Worm (Caenorhabditis elegans) whole organism, young adult: Measurements from ENCODE around the gene T28A11.4.

ENCODE experiments used
- C17E4.6 ChIP-seq: fragments of 200-800 bp; sonication (Bioruptor generic); IDR thresholded peaks from 2 replicates; pipeline ENCODE4 v1.3.6; 2022; ENCODE audit warnings: missing genetic modification reagents, missing genetic modification characterization, missing compliant biosample characterization
- F22D6.2 ChIP-seq: sonication (generic microtip); optimal IDR thresholded peaks from 2 replicates; lab custom pipeline; 2016; ENCODE audit warnings: mild to moderate bottlenecking, missing genetic modification characterization, missing compliant biosample characterization
- F23B12.7 ChIP-seq: sonication (generic microtip); optimal IDR thresholded peaks from 2 replicates; lab custom pipeline; 2017; ENCODE audit warnings: missing genetic modification characterization, mild to moderate bottlenecking, missing compliant biosample characterization, antibody characterized with exemption, moderate library complexity; ENCODE audit not compliant: insufficient read depth
- Y53F4B.3 ChIP-seq: fragments of 200-800 bp; sonication (Bioruptor generic); IDR thresholded peaks from 2 replicates; pipeline ENCODE4 v1.3.6; 2022; ENCODE audit warnings: missing genetic modification reagents, missing genetic modification characterization, missing compliant biosample characterization
- Y53G8AR.9 ChIP-seq: fragments of 200-800 bp; sonication (Bioruptor generic); conservative IDR thresholded peaks from 2 replicates; pipeline ENCODE4 v1.3.6; 2022; ENCODE audit warnings: missing genetic modification reagents, missing genetic modification characterization, missing compliant biosample characterization
- Y56A3A.18 ChIP-seq: fragments of 200-800 bp; sonication (Bioruptor generic); IDR thresholded peaks from 2 replicates; pipeline ENCODE4 v1.3.6; 2022; ENCODE audit warnings: missing genetic modification reagents, missing genetic modification characterization, missing compliant biosample characterization
- Y67H2A.10 ChIP-seq: fragments of 200-800 bp; sonication (Bioruptor generic); conservative IDR thresholded peaks from 2 replicates; pipeline ENCODE4 v1.3.6; 2022; ENCODE audit warnings: missing genetic modification reagents, missing genetic modification characterization, missing compliant biosample characterization
- Y79H2A.3 ChIP-seq: fragments of 200-800 bp; sonication (Bioruptor generic); conservative IDR thresholded peaks from 2 replicates; pipeline ENCODE4 v1.3.6; 2022; ENCODE audit warnings: missing genetic modification reagents, missing genetic modification characterization, missing compliant biosample characterization
- aptf-3 ChIP-seq: fragments of 200-800 bp; sonication (Bioruptor generic); IDR thresholded peaks from 2 replicates; pipeline ENCODE4 v1.3.6; 2022; ENCODE audit warnings: missing genetic modification characterization, missing compliant biosample characterization
- athp-1 ChIP-seq: sonication (generic microtip); optimal IDR thresholded peaks from 2 replicates; lab custom pipeline; 2017; ENCODE audit warnings: mild to moderate bottlenecking, missing genetic modification characterization, missing compliant biosample characterization
- attf-6 ChIP-seq: fragments of 200-800 bp; sonication (Bioruptor generic); IDR thresholded peaks from 2 replicates; pipeline ENCODE4 v1.3.6; 2022; ENCODE audit warnings: missing genetic modification reagents, missing genetic modification characterization, missing compliant biosample characterization
- bed-2 ChIP-seq: fragments of 200-800 bp; sonication (Bioruptor generic); IDR thresholded peaks from 2 replicates; pipeline ENCODE4 v1.3.6; 2022; ENCODE audit warnings: missing genetic modification reagents, missing genetic modification characterization, missing compliant biosample characterization
- ceh-40 ChIP-seq: fragments of 200-800 bp; sonication (Bioruptor generic); IDR thresholded peaks from 2 replicates; pipeline ENCODE4 v1.3.6; 2022; ENCODE audit warnings: missing genetic modification characterization, missing compliant biosample characterization
- ceh-79 ChIP-seq: sonication (generic microtip); optimal IDR thresholded peaks from 2 replicates; lab custom pipeline; 2017; ENCODE audit warnings: mild to moderate bottlenecking, missing genetic modification characterization, missing compliant biosample characterization
- dox-1 ChIP-seq: fragments of 200-800 bp; sonication (Bioruptor generic); IDR thresholded peaks from 2 replicates; pipeline ENCODE4 v1.3.6; 2022; ENCODE audit warnings: missing genetic modification reagents, missing genetic modification characterization, missing compliant biosample characterization
- efl-1 ChIP-seq: fragments of 150-350 bp; optimal IDR thresholded peaks from 2 replicates; lab custom pipeline; 2014; ENCODE audit warnings: missing biosample characterization, missing genetic modification reagents, missing genetic modification characterization
- egl-44 ChIP-seq: fragments of 200-800 bp; sonication (Bioruptor generic); IDR thresholded peaks from 2 replicates; pipeline ENCODE4 v1.3.6; 2022; ENCODE audit warnings: missing genetic modification reagents, missing genetic modification characterization, missing compliant biosample characterization
- fkh-3 ChIP-seq: sonication (generic microtip); optimal IDR thresholded peaks from 2 replicates; lab custom pipeline; 2016; ENCODE audit warnings: mild to moderate bottlenecking, missing genetic modification characterization, missing compliant biosample characterization
- hlh-12 ChIP-seq: sonication (generic microtip); optimal IDR thresholded peaks from 2 replicates; lab custom pipeline; 2016; ENCODE audit warnings: missing genetic modification characterization, missing compliant biosample characterization
- let-607 ChIP-seq, 2 experiments: fragments of 200-800 bp in 1 of 2; sonication (Bioruptor generic) in 1 of 2; sonication (generic microtip) in 1 of 2; optimal IDR thresholded peaks; 2 replicates each; lab custom pipeline; 2016 to 2018; ENCODE audit warnings: mild to moderate bottlenecking in 2 of 2, missing compliant biosample characterization in 2 of 2, missing genetic modification characterization in 2 of 2, moderate library complexity in 2 of 2, missing genotype in 1 of 2
- lin-35 ChIP-seq, 3 experiments: fragments of 150-350 bp in 2 of 3; sonication (generic microtip) in 1 of 3; optimal IDR thresholded peaks; 2 replicates each; lab custom pipeline; 2014 to 2018; ENCODE audit warnings: missing biosample characterization in 3 of 3, missing genetic modification characterization in 3 of 3, missing genetic modification reagents in 3 of 3
- madf-10 ChIP-seq: sonication (generic microtip); optimal IDR thresholded peaks from 2 replicates; lab custom pipeline; 2016; ENCODE audit warnings: mild to moderate bottlenecking, missing genetic modification characterization, missing compliant biosample characterization
- mcd-1 ChIP-seq: fragments of 200-800 bp; sonication (Bioruptor generic); IDR thresholded peaks from 2 replicates; pipeline ENCODE4 v1.3.6; 2022; ENCODE audit warnings: missing genetic modification reagents, missing genetic modification characterization, missing compliant biosample characterization
- nfya-1 ChIP-seq: sonication (generic microtip); optimal IDR thresholded peaks from 2 replicates; lab custom pipeline; 2017; ENCODE audit warnings: antibody characterized with exemption, missing compliant biosample characterization, missing genetic modification characterization, borderline replicate concordance; ENCODE audit not compliant: insufficient read depth
- nhr-179 ChIP-seq: sonication (generic microtip); optimal IDR thresholded peaks from 2 replicates; lab custom pipeline; 2016; ENCODE audit warnings: mild to moderate bottlenecking, missing genetic modification characterization, missing compliant biosample characterization
- nhr-90 ChIP-seq: sonication (generic microtip); optimal IDR thresholded peaks from 2 replicates; lab custom pipeline; 2016; ENCODE audit warnings: missing genotype, mild to moderate bottlenecking, missing genetic modification characterization, missing compliant biosample characterization
- repo-1 ChIP-seq: sonication (generic microtip); optimal IDR thresholded peaks from 2 replicates; lab custom pipeline; 2017; ENCODE audit warnings: mild to moderate bottlenecking, missing genetic modification characterization, missing compliant biosample characterization
- sdz-38 ChIP-seq: sonication (generic microtip); optimal IDR thresholded peaks from 2 replicates; lab custom pipeline; 2016; ENCODE audit warnings: missing genotype, missing genetic modification characterization, missing compliant biosample characterization
- snpc-3.4 ChIP-seq: sonication (generic microtip); optimal IDR thresholded peaks from 2 replicates; lab custom pipeline; 2017; ENCODE audit warnings: missing genetic modification characterization, mild to moderate bottlenecking, missing compliant biosample characterization, antibody characterized with exemption, moderate library complexity, missing genotype, missing genetic modification reagents
- snpc-4 ChIP-seq, 5 experiments: fragments of 150-350 bp in 1 of 5; sonication (generic microtip) in 4 of 5; optimal IDR thresholded peaks; 2 replicates each; lab custom pipeline; 2014 to 2018; ENCODE audit warnings: missing genetic modification characterization in 5 of 5, missing biosample characterization in 3 of 5, antibody characterized with exemption in 2 of 5, mild to moderate bottlenecking in 2 of 5, missing compliant biosample characterization in 2 of 5, missing genotype in 2 of 5, moderate library complexity in 2 of 5, missing genetic modification reagents in 1 of 5
- tbx-9 ChIP-seq: sonication (generic microtip); optimal IDR thresholded peaks from 2 replicates; lab custom pipeline; 2016; ENCODE audit warnings: borderline replicate concordance, missing genetic modification characterization, inconsistent platforms, missing compliant biosample characterization
- ztf-22 ChIP-seq: fragments of 200-800 bp; sonication (Bioruptor generic); optimal IDR thresholded peaks from 2 replicates; lab custom pipeline; 2018; ENCODE audit warnings: mild to moderate bottlenecking, missing genetic modification characterization, moderate library complexity, missing compliant biosample characterization
- ztf-25 ChIP-seq: fragments of 200-800 bp; sonication (Bioruptor generic); IDR thresholded peaks from 2 replicates; pipeline ENCODE4 v1.3.6; 2022; ENCODE audit warnings: missing genetic modification reagents, missing genetic modification characterization, missing compliant biosample characterization

The T28A11.4 gene

DNA sequence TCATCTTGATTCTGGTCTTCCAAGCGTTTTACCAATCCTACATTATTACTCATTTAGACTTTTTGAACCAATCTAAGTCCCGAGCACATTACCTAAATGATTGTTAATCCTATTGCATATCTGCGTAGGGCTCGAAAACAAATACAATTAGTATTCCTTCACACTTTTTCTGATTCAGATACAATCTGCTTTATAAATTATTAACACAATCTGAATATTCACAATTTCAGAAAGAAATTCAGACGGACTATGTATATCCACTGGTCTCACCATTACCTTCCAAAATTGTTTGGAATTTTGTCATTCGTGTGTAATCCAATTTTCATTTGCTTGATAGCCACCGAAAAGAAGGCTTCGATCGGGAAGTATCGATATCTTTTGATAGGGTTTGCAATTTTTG, 32.7 kb upstream of the T28A11.4 start, which contains the start of gene srj-11:
srj-11 (plus strand) TSS at position 250 of the 400 bp plus-strand sequence.
- no peak for TF ChIP-seq let-607 (tag; optimal IDR thresholded peaks at IDR 0.05; lab: Kevin White, UChicago)
- TF ChIP-seq Y79H2A.3 (GFP tag; lab: Robert Waterston, UW): no peak
- TF ChIP-seq sdz-38 (tag; lab: Kevin White, UChicago): no peak
- no peak for TF ChIP-seq nhr-179 (tag; lab: Kevin White, UChicago)
- TF ChIP-seq efl-1: no peak
- no peak for TF ChIP-seq Y53F4B.3 (GFP tag; lab: Robert Waterston, UW)
- no peak for TF ChIP-seq bed-2 (GFP tag; lab: Robert Waterston, UW)
- TF ChIP-seq dox-1 (GFP tag; lab: Robert Waterston, UW): no peak
- TF ChIP-seq attf-6 (GFP tag; lab: Robert Waterston, UW): no peak
- TF ChIP-seq ztf-25 (GFP tag; lab: Robert Waterston, UW): no peak
- TF ChIP-seq aptf-3 (GFP tag; lab: Robert Waterston, UW): no peak
- no peak for TF ChIP-seq snpc-3.4 (tag; lab: Kevin White, UChicago)
- TF ChIP-seq ztf-22 (GFP tag; lab: Kevin White, UChicago): no peak
- TF ChIP-seq tbx-9 (tag; lab: Kevin White, UChicago): no peak
- no peak for TF ChIP-seq nfya-1 (tag; lab: Kevin White, UChicago)

DNA sequence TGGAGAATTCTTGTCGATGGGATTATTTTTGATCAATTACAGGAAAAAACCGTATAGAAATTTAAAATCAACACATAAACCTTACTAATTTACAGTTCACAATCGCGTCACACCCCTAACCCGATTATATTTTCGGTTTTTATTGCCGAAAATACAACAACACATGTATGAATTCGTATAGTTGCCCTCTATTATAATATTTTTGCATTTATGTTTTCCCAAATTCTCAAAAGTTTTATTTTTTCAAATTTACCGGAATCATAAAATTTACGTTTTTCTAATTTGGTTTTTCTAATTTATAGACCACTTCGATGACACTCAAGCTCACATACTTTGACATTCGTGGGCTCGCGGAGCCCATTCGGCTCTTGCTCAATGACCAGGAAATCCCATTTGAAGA, 30.9 kb upstream of the T28A11.4 start, which contains the start of gene gst-23:
gst-23 (plus strand) TSS at position 301 of the 400 bp plus-strand sequence.
- no peak for TF ChIP-seq nhr-90 (tag; lab: Kevin White, UChicago)
- TF ChIP-seq snpc-3.4 (tag; lab: Kevin White, UChicago): no peak
- TF ChIP-seq hlh-12 (tag; lab: Kevin White, UChicago): no peak
- no peak for TF ChIP-seq ceh-40
- TF ChIP-seq snpc-4 (GFP tag; optimal IDR thresholded peaks at IDR 0.05; lab: Kevin White, UChicago): no peak
- no peak for TF ChIP-seq snpc-4 (tag; optimal IDR thresholded peaks at IDR 0.05; lab: Kevin White, UChicago)
- TF ChIP-seq madf-10: no peak
- TF ChIP-seq ceh-79 (tag; lab: Kevin White, UChicago): no peak
- no peak for TF ChIP-seq nfya-1 (tag; lab: Kevin White, UChicago)
- no peak for TF ChIP-seq lin-35 (GFP tag; optimal IDR thresholded peaks at IDR 0.05; lab: Kevin White, UChicago)
- no peak for TF ChIP-seq Y56A3A.18 (GFP tag; lab: Robert Waterston, UW)
- TF ChIP-seq Y67H2A.10: no peak
- no peak for TF ChIP-seq egl-44 (GFP tag; lab: Robert Waterston, UW)
- no peak for TF ChIP-seq athp-1 (tag; lab: Kevin White, UChicago)
- no peak for TF ChIP-seq C17E4.6
- TF ChIP-seq, all 124 proteins: peak for 0

DNA sequence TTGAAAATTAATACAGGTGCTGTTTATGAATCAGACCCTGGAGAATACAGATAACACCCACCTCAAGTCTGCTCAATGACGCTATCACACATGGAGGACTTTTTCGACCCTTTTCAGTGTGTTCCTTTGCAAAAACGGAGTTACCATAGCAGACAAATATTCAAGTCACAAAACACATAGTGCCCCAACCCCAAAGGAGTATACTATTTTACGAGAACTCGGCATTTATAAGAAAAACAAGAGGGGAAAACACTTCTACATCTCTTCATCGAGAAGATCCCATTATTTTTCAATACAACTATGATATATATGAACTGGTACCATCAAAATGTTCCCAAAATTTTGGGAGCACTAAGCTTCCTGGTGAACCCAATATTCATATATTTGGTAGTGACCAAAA, 29.1 kb upstream of the T28A11.4 start, which contains the start of gene srj-7:
srj-7 (plus strand) TSS at position 301 of the 400 bp plus-strand sequence.
- TF ChIP-seq F23B12.7 (tag; lab: Kevin White, UChicago): no peak

DNA sequence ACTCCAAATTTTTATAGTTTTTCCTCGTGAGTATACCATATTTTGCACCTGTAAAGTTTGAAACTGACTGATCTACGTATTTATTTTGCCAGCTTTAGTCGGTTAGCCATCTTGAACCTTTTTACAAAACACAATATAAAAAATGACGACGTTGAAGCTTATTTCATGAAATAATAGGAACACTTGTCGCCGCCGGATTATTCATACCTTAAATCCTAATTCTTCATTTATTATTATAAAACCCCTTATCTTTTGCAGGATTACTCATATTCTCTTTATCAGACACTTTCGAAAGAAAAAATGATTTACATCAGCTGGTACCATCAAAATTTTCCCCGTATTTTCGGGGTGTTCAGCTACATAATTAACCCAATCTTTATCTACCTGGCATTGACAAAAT, 26.3 kb upstream of the T28A11.4 start, which contains the start of gene srj-8:
srj-8 (plus strand) TSS at position 301 of the 400 bp plus-strand sequence.
- TF ChIP-seq mcd-1 (GFP tag; lab: Robert Waterston, UW): no peak
- no peak for TF ChIP-seq F22D6.2 (tag; lab: Kevin White, UChicago)

DNA sequence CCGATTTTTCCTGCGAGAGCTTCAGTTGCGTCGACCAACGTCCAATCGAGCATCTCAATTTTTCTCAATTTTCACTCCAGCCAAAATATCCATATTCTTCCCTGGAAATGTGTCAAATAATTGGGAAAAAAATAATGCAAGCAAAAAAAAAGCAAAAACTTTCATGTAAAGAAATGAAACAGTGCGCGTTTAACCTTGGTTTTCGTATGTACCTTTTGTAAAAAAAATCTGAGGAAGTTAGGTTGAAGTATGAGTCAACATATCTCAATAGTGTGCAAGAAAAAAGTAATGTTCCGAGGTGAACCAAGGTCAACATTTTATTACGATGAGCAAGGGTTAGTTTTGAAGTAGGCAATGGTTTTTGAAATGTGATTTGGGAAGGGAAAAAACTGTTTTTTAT, 23.7 kb upstream of the T28A11.4 start, which contains the start of gene T28A11.13:
T28A11.13 (minus strand) TSS at position 101 of the 400 bp plus-strand sequence.
- no peak for TF ChIP-seq fkh-3 (tag; lab: Kevin White, UChicago)
- TF ChIP-seq repo-1 (tag; lab: Kevin White, UChicago): no peak
- no peak for TF ChIP-seq Y53G8AR.9 (GFP tag; lab: Robert Waterston, UW)
- no peak for TF ChIP-seq madf-10
- TF ChIP-seq, all 124 proteins: peak for 0
